Worm (Caenorhabditis elegans): ENCODE data around the gene B0564.2.

DNA sequence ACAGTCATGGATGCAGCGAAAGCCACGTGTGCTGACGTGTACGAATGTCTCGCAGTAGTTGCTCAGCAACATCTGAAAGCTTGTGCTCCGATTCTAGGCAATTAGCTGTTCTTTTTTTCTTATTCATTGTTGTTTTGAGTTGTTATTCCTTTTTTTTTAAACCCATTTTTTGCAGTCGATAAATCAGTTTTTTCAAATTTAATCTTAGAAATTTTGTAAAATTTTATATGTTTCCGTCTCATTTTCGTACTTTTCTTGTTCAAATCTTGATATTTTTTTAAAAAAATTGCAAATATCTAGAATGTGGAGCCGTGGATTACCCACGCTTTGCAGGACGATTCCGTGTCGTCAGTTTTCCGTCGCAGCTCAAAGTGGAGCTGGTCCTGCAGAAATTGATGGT, 7.0 kb upstream of the B0564.2 start, which contains the start of gene fask-1:
- TF ChIP-seq R02D3.7 (tag; optimal IDR thresholded peaks at IDR 0.05) (no peak), elt-3 (tag; optimal IDR thresholded peaks at IDR 0.05) (no peak), nhr-12 (tag; optimal IDR thresholded peaks at IDR 0.05) (no peak), nhr-25 (tag; optimal IDR thresholded peaks at IDR 0.05) (no peak), nhr-6 (tag; optimal IDR thresholded peaks at IDR 0.05) (no peak), nhr-77 (tag; optimal IDR thresholded peaks at IDR 0.05) (no peak), blmp-1 (tag; optimal IDR thresholded peaks at IDR 0.05; ENCODE audit: insufficient read depth) (no peak), ztf-4 (tag; optimal IDR thresholded peaks at IDR 0.05) (no peak), ceh-16 (tag; optimal IDR thresholded peaks at IDR 0.05) (no peak)
